Worm (Caenorhabditis elegans) whole organism, young adult: ENCODE results near the gene Y53C12A.3.
A peak's percentile ranks its signal among the peaks of the same experiment; 100 is the strongest.

ENCODE experiments used
- B0261.1 ChIP-seq: sonication (generic microtip); optimal IDR thresholded peaks from 2 replicates; lab custom pipeline; 2016; ENCODE audit warnings: mild to moderate bottlenecking, missing genetic modification characterization, moderate library complexity, missing compliant biosample characterization
- B0336.3 ChIP-seq: fragments of 200-800 bp; sonication (Bioruptor generic); IDR thresholded peaks from 2 replicates; pipeline ENCODE4 v1.3.6; 2022; ENCODE audit warnings: missing genetic modification characterization, missing compliant biosample characterization
- C17E4.6 ChIP-seq: fragments of 200-800 bp; sonication (Bioruptor generic); IDR thresholded peaks from 2 replicates; pipeline ENCODE4 v1.3.6; 2022; ENCODE audit warnings: missing genetic modification reagents, missing genetic modification characterization, missing compliant biosample characterization
- D2030.7 ChIP-seq: fragments of 200-800 bp; sonication (Bioruptor generic); IDR thresholded peaks from 2 replicates; pipeline ENCODE4 v1.3.6; 2022; ENCODE audit warnings: missing genetic modification reagents, missing genetic modification characterization, missing compliant biosample characterization
- F23B12.7 ChIP-seq: sonication (generic microtip); optimal IDR thresholded peaks from 2 replicates; lab custom pipeline; 2017; ENCODE audit warnings: missing genetic modification characterization, mild to moderate bottlenecking, missing compliant biosample characterization, antibody characterized with exemption, moderate library complexity; ENCODE audit not compliant: insufficient read depth
- F33H1.4 ChIP-seq: fragments of 200-800 bp; sonication (Bioruptor generic); IDR thresholded peaks from 2 replicates; pipeline ENCODE4 v1.3.6; 2022; ENCODE audit warnings: missing genetic modification reagents, missing genetic modification characterization, missing compliant biosample characterization
- F37B4.10 ChIP-seq: fragments of 200-800 bp; sonication (Bioruptor generic); IDR thresholded peaks from 2 replicates; pipeline ENCODE4 v1.3.6; 2022; ENCODE audit warnings: missing genetic modification characterization, missing compliant biosample characterization
- F52B5.7 ChIP-seq: sonication (generic microtip); optimal IDR thresholded peaks from 2 replicates; lab custom pipeline; 2016; ENCODE audit warnings: mild to moderate bottlenecking, missing genetic modification characterization, missing compliant biosample characterization
- F57A8.1 ChIP-seq: fragments of 200-800 bp; sonication (Bioruptor generic); optimal IDR thresholded peaks from 2 replicates; lab custom pipeline; 2018; ENCODE audit warnings: mild to moderate bottlenecking, missing genetic modification characterization, moderate library complexity, missing compliant biosample characterization
- Y53G8AR.9 ChIP-seq: fragments of 200-800 bp; sonication (Bioruptor generic); conservative IDR thresholded peaks from 2 replicates; pipeline ENCODE4 v1.3.6; 2022; ENCODE audit warnings: missing genetic modification reagents, missing genetic modification characterization, missing compliant biosample characterization
- Y95B8A.8 ChIP-seq: fragments of 200-800 bp; sonication (Bioruptor generic); IDR thresholded peaks from 2 replicates; pipeline ENCODE4 v1.3.6; 2022; ENCODE audit warnings: missing genetic modification reagents, missing genetic modification characterization, missing compliant biosample characterization
- ama-1 ChIP-seq, 3 experiments: fragments of 150-350 bp in 1 of 3; sonication (generic microtip) in 2 of 3; optimal IDR thresholded peaks; 2 replicates each; lab custom pipeline; 2014 to 2018; ENCODE audit warnings: missing biosample characterization in 2 of 3, missing genetic modification characterization in 2 of 3, missing genetic modification reagents in 2 of 3
- athp-1 ChIP-seq: sonication (generic microtip); optimal IDR thresholded peaks from 2 replicates; lab custom pipeline; 2017; ENCODE audit warnings: mild to moderate bottlenecking, missing genetic modification characterization, missing compliant biosample characterization
- attf-3 ChIP-seq: fragments of 200-800 bp; sonication (Bioruptor generic); conservative IDR thresholded peaks from 2 replicates; pipeline ENCODE4 v1.3.6; 2022; ENCODE audit warnings: missing genetic modification reagents, missing genetic modification characterization, missing compliant biosample characterization
- bed-2 ChIP-seq: fragments of 200-800 bp; sonication (Bioruptor generic); IDR thresholded peaks from 2 replicates; pipeline ENCODE4 v1.3.6; 2022; ENCODE audit warnings: missing genetic modification reagents, missing genetic modification characterization, missing compliant biosample characterization
- ceh-100 ChIP-seq: fragments of 200-800 bp; sonication (Bioruptor generic); IDR thresholded peaks from 2 replicates; pipeline ENCODE4 v1.3.6; 2022; ENCODE audit warnings: missing genetic modification reagents, missing genetic modification characterization, missing compliant biosample characterization
- ceh-79 ChIP-seq: sonication (generic microtip); optimal IDR thresholded peaks from 2 replicates; lab custom pipeline; 2017; ENCODE audit warnings: mild to moderate bottlenecking, missing genetic modification characterization, missing compliant biosample characterization
- chd-7 ChIP-seq: sonication (generic microtip); optimal IDR thresholded peaks from 2 replicates; lab custom pipeline; 2016; ENCODE audit warnings: mild to moderate bottlenecking, missing genetic modification characterization, moderate library complexity, missing compliant biosample characterization
- dox-1 ChIP-seq: fragments of 200-800 bp; sonication (Bioruptor generic); IDR thresholded peaks from 2 replicates; pipeline ENCODE4 v1.3.6; 2022; ENCODE audit warnings: missing genetic modification reagents, missing genetic modification characterization, missing compliant biosample characterization
- dpl-1 ChIP-seq: fragments of 150-350 bp; optimal IDR thresholded peaks from 2 replicates; lab custom pipeline; 2014; ENCODE audit warnings: missing biosample characterization, missing genetic modification reagents, missing genetic modification characterization
- efl-1 ChIP-seq: fragments of 150-350 bp; optimal IDR thresholded peaks from 2 replicates; lab custom pipeline; 2014; ENCODE audit warnings: missing biosample characterization, missing genetic modification reagents, missing genetic modification characterization
- egl-18 ChIP-seq: fragments of 200-800 bp; sonication (Bioruptor generic); IDR thresholded peaks from 2 replicates; pipeline ENCODE4 v1.3.6; 2022; ENCODE audit warnings: missing genetic modification reagents, missing genetic modification characterization, missing compliant biosample characterization
- gei-17 ChIP-seq: fragments of 200-800 bp; sonication (Bioruptor generic); optimal IDR thresholded peaks from 2 replicates; lab custom pipeline; 2018; ENCODE audit warnings: mild to moderate bottlenecking, missing genetic modification characterization, missing compliant biosample characterization
- him-1 ChIP-seq: sonication (generic microtip); optimal IDR thresholded peaks from 2 replicates; lab custom pipeline; 2016; ENCODE audit warnings: missing genotype, missing genetic modification reagents, missing genetic modification characterization, missing compliant biosample characterization
- hlh-12 ChIP-seq: sonication (generic microtip); optimal IDR thresholded peaks from 2 replicates; lab custom pipeline; 2016; ENCODE audit warnings: missing genetic modification characterization, missing compliant biosample characterization
- hmg-1.2 ChIP-seq: fragments of 200-800 bp; sonication (Bioruptor generic); IDR thresholded peaks from 2 replicates; pipeline ENCODE4 v1.3.6; 2022; ENCODE audit warnings: missing genetic modification reagents, missing genetic modification characterization, missing compliant biosample characterization
- hsf-1 ChIP-seq: fragments of 200-800 bp; sonication (Bioruptor generic); IDR thresholded peaks from 2 replicates; pipeline ENCODE4 v1.3.6; 2022; ENCODE audit warnings: missing genetic modification reagents, missing genetic modification characterization, missing compliant biosample characterization
- lag-1 ChIP-seq: fragments of 200-800 bp; sonication (Bioruptor generic); IDR thresholded peaks from 2 replicates; pipeline ENCODE4 v1.3.6; 2022; ENCODE audit warnings: missing genetic modification reagents, missing genetic modification characterization, missing compliant biosample characterization
- lin-35 ChIP-seq, 3 experiments: fragments of 150-350 bp in 2 of 3; sonication (generic microtip) in 1 of 3; optimal IDR thresholded peaks; 2 replicates each; lab custom pipeline; 2014 to 2018; ENCODE audit warnings: missing biosample characterization in 3 of 3, missing genetic modification characterization in 3 of 3, missing genetic modification reagents in 3 of 3
- lin-54 ChIP-seq: fragments of 200-800 bp; sonication (Bioruptor generic); optimal IDR thresholded peaks from 2 replicates; lab custom pipeline; 2018; ENCODE audit warnings: mild to moderate bottlenecking, missing genetic modification characterization, missing compliant biosample characterization
- lsl-1 ChIP-seq: fragments of 200-800 bp; sonication (Bioruptor generic); optimal IDR thresholded peaks from 2 replicates; lab custom pipeline; 2018; ENCODE audit warnings: mild to moderate bottlenecking, missing genetic modification characterization, moderate library complexity, missing compliant biosample characterization
- madf-3 ChIP-seq: fragments of 200-800 bp; sonication (Bioruptor generic); IDR thresholded peaks from 2 replicates; pipeline ENCODE4 v1.3.6; 2022; ENCODE audit warnings: missing genetic modification reagents, missing genetic modification characterization, missing compliant biosample characterization
- madf-6 ChIP-seq: fragments of 200-800 bp; sonication (Bioruptor generic); IDR thresholded peaks from 2 replicates; pipeline ENCODE4 v1.3.6; 2022; ENCODE audit warnings: missing genetic modification reagents, missing genetic modification characterization, missing compliant biosample characterization
- mes-4 ChIP-seq: sonication (generic microtip); optimal IDR thresholded peaks from 2 replicates; lab custom pipeline; 2016; ENCODE audit warnings: missing genotype, missing genetic modification characterization, missing compliant biosample characterization
- mxl-1 ChIP-seq: sonication (generic microtip); optimal IDR thresholded peaks from 2 replicates; lab custom pipeline; 2016; ENCODE audit warnings: missing genetic modification characterization, missing compliant biosample characterization
- nfya-1 ChIP-seq: sonication (generic microtip); optimal IDR thresholded peaks from 2 replicates; lab custom pipeline; 2017; ENCODE audit warnings: antibody characterized with exemption, missing compliant biosample characterization, missing genetic modification characterization, borderline replicate concordance; ENCODE audit not compliant: insufficient read depth
- nfya-2 ChIP-seq: fragments of 200-800 bp; sonication (Bioruptor generic); IDR thresholded peaks from 2 replicates; pipeline ENCODE4 v1.3.6; 2022; ENCODE audit warnings: missing genetic modification reagents, missing genetic modification characterization, missing compliant biosample characterization
- nhr-120 ChIP-seq: fragments of 200-800 bp; sonication (Bioruptor generic); IDR thresholded peaks from 2 replicates; pipeline ENCODE4 v1.3.6; 2022; ENCODE audit warnings: missing genetic modification characterization, missing compliant biosample characterization
- pbrm-1 ChIP-seq: fragments of 200-800 bp; sonication (Bioruptor generic); IDR thresholded peaks from 2 replicates; pipeline ENCODE4 v1.3.6; 2022; ENCODE audit warnings: missing genetic modification reagents, missing genetic modification characterization, missing compliant biosample characterization
- pha-4 ChIP-seq: fragments of 150-350 bp; sonication (generic microtip); optimal IDR thresholded peaks from 2 replicates; lab custom pipeline; 2014; ENCODE audit warnings: missing biosample characterization, missing genetic modification reagents, missing genetic modification characterization
- rpc-1 ChIP-seq, 2 experiments: fragments of 150-350 bp in 1 of 2; sonication (generic microtip) in 1 of 2; optimal IDR thresholded peaks; 2 replicates each; lab custom pipeline; 2014 to 2018; ENCODE audit warnings: missing biosample characterization in 1 of 2, missing genetic modification characterization in 1 of 2, missing genetic modification reagents in 1 of 2, missing genotype in 1 of 2
- sdz-38 ChIP-seq: sonication (generic microtip); optimal IDR thresholded peaks from 2 replicates; lab custom pipeline; 2016; ENCODE audit warnings: missing genotype, missing genetic modification characterization, missing compliant biosample characterization
- unc-62 ChIP-seq: fragments of 150-350 bp; optimal IDR thresholded peaks from 2 replicates; lab custom pipeline; 2014; ENCODE audit warnings: missing biosample characterization, missing genetic modification reagents, missing genetic modification characterization
- ztf-28 ChIP-seq: fragments of 200-800 bp; sonication (Bioruptor generic); IDR thresholded peaks from 2 replicates; pipeline ENCODE4 v1.3.6; 2022; ENCODE audit warnings: missing genetic modification reagents, missing genetic modification characterization, missing compliant biosample characterization

The Y53C12A.3 gene

ce11 chrII:9727192-9727699 lies 21.2 kb upstream of the Y53C12A.3 start:
- no peak for TF ChIP-seq pha-4
- no peak for TF ChIP-seq ceh-100
- no peak for TF ChIP-seq F23B12.7 (tag; lab: Kevin White, UChicago)
- no peak for TF ChIP-seq F37B4.10
- TF ChIP-seq rpc-1 (optimal IDR thresholded peaks at IDR 0.05; lab: Kevin White, UChicago), result no peak
- no peak for TF ChIP-seq rpc-1 (tag; optimal IDR thresholded peaks at IDR 0.05; lab: Kevin White, UChicago)
- TF ChIP-seq madf-6, result no peak

ce11 chrII:9725056-9725455 lies 19.0 kb upstream of the Y53C12A.3 start:
- TF ChIP-seq D2030.7 (GFP tag; lab: Robert Waterston, UW) (no peak), nfya-1 (tag; lab: Kevin White, UChicago) (no peak), F57A8.1 (GFP tag; lab: Kevin White, UChicago) (no peak), lag-1 (no peak), egl-18 (GFP tag; lab: Robert Waterston, UW) (no peak), F52B5.7 (tag; lab: Kevin White, UChicago) (no peak), lsl-1 (GFP tag; lab: Kevin White, UChicago) (no peak), athp-1 (tag; lab: Kevin White, UChicago) (no peak), B0336.3 (no peak), madf-6 (no peak), bed-2 (GFP tag; lab: Robert Waterston, UW) (no peak), chd-7 (no peak)
- TF ChIP-seq, all 124 proteins: peak for 0

- TF ChIP-seq hlh-12 (tag; lab: Kevin White, UChicago) (no peak), lin-35 (GFP tag; optimal IDR thresholded peaks at IDR 0.05; lab: Kevin White, UChicago) (no peak), nfya-2 (no peak), nhr-120 (GFP tag; lab: Robert Waterston, UW) (no peak), efl-1 (GFP tag; lab: Kevin White, UChicago) (no peak), egl-18 (GFP tag; lab: Robert Waterston, UW) (no peak), him-1 (tag; lab: Kevin White, UChicago) (no peak), ceh-79 (tag; lab: Kevin White, UChicago) (no peak), hmg-1.2 (GFP tag; lab: Robert Waterston, UW) (no peak), mes-4 (tag; lab: Kevin White, UChicago) (no peak), B0261.1 (no peak), gei-17 (GFP tag; lab: Kevin White, UChicago) (no peak), mxl-1 (tag; lab: Kevin White, UChicago) (no peak), unc-62 (GFP tag; lab: Kevin White, UChicago) (no peak), dpl-1 (GFP tag; lab: Kevin White, UChicago) (no peak), F33H1.4 (GFP tag; lab: Robert Waterston, UW) (no peak), sdz-38 (tag; lab: Kevin White, UChicago) (no peak), ama-1 (optimal IDR thresholded peaks at IDR 0.05; lab: Kevin White, UChicago) (no peak), ama-1 (GFP tag; optimal IDR thresholded peaks at IDR 0.05; lab: Kevin White, UChicago) (no peak)
Observed at ce11 chrII:9724464-9724863, 18.4 kb upstream of the Y53C12A.3 start, which contains the start of gene cutl-2. cutl-2 (minus strand) TSS chrII:9724673.

ce11 chrII:9718631-9719252 lies 12.7 kb upstream of the Y53C12A.3 start, which contains the start of gene Y53C12A.11:
Y53C12A.11 (minus strand) TSS chrII:9718698.
- 0 out of 2 replicates have a peak, but pooled peaks have one; percentile 34 for TF ChIP-seq Y95B8A.8 (GFP tag; lab: Robert Waterston, UW)
- 0 out of 2 replicates have a peak, but pooled peaks have one; percentile 32 for TF ChIP-seq hsf-1
- TF ChIP-seq ztf-28, result peak; percentile 67; the same call in 1 of the 2 replicates
- TF ChIP-seq attf-3 (GFP tag; lab: Robert Waterston, UW), result peak; percentile 82
- peak; percentile 23 for TF ChIP-seq lin-54 (GFP tag; lab: Kevin White, UChicago)
- TF ChIP-seq F33H1.4 (GFP tag; lab: Robert Waterston, UW), result peak; percentile 84
- TF ChIP-seq C17E4.6, result peak; percentile 75; the same call in 1 of the 2 replicates
- peak; percentile 88; the same call in 1 of the 2 replicates for TF ChIP-seq madf-3
- peak; percentile 63; the same call in 1 of the 2 replicates for TF ChIP-seq pbrm-1 (GFP tag; lab: Robert Waterston, UW)
- TF ChIP-seq dox-1 (GFP tag; lab: Robert Waterston, UW), result peak; percentile 85
- 0 out of 2 replicates have a peak, but pooled peaks have one; percentile 54 for TF ChIP-seq Y53G8AR.9 (GFP tag; lab: Robert Waterston, UW)
